Worm (Caenorhabditis elegans) whole organism, L4 larva: ENCODE measurements around the gene C23F12.4.

Experiments
- F26F4.8 ChIP-seq: fragments of 200-800 bp; sonication (Bioruptor generic); conservative IDR thresholded peaks from 2 replicates; pipeline ENCODE4 v1.3.6; 2022; ENCODE audit warnings: missing genetic modification characterization, missing compliant biosample characterization
- ama-1 ChIP-seq: fragments of 150-350 bp; optimal IDR thresholded peaks from 2 replicates; lab custom pipeline; 2014; ENCODE audit warnings: inconsistent platforms, mixed read lengths
- cey-2 ChIP-seq: sonication (generic microtip); optimal IDR thresholded peaks from 3 replicates; lab custom pipeline; 2017; ENCODE audit warnings: missing genetic modification characterization, mild to moderate bottlenecking, missing compliant biosample characterization, antibody characterized with exemption, borderline replicate concordance; ENCODE audit not compliant: insufficient read depth
- nhr-11 ChIP-seq: fragments of 150-350 bp; optimal IDR thresholded peaks from 2 replicates; lab custom pipeline; 2014; ENCODE audit warnings: missing biosample characterization, missing genetic modification characterization
- nhr-25 ChIP-seq: sonication (generic microtip); optimal IDR thresholded peaks from 2 replicates; lab custom pipeline; 2017; ENCODE audit warnings: missing genetic modification characterization, mild to moderate bottlenecking, missing compliant biosample characterization, antibody characterized with exemption, moderate library complexity, borderline replicate concordance; ENCODE audit not compliant: insufficient read depth

ce11 chrX:9349844-9350556, 37.1 kb upstream of the C23F12.4 start, which contains the start of gene flp-20:
- TF ChIP-seq nhr-11 (tag; lab: Kevin White, UChicago) (no peak), cey-2 (tag; lab: Kevin White, UChicago) (no peak), ama-1 (no peak), nhr-25 (tag; lab: Kevin White, UChicago) (no peak), F26F4.8 (GFP tag; lab: Robert Waterston, UW) (no peak)
